Fruit fly (Drosophila melanogaster) whole organism, embryonic: ENCODE measurements around the gene CG12661.

Source experiments
- CG10274 ChIP-seq: fragments of 200-800 bp; sonication (Bioruptor generic); optimal IDR thresholded peaks from 3 replicates; lab custom pipeline; 2017; ENCODE audit warnings: missing biosample characterization, mild to moderate bottlenecking, missing genetic modification characterization
- CG10321 ChIP-seq: fragments of 200-800 bp; sonication (Bioruptor generic); IDR thresholded peaks from 2 replicates; pipeline ENCODE4 v1.3.6; 2022; ENCODE audit warnings: missing biosample characterization, missing genetic modification characterization
- CG11695 ChIP-seq: fragments of 200-800 bp; sonication (Bioruptor generic); IDR thresholded peaks from 3 replicates; pipeline ENCODE4 v1.3.6; 2022; ENCODE audit warnings: missing biosample characterization, missing genetic modification characterization
- CG12071 ChIP-seq: fragments of 200-800 bp; sonication (Bioruptor generic); optimal IDR thresholded peaks from 3 replicates; lab custom pipeline; 2018; ENCODE audit warnings: missing biosample characterization, mild to moderate bottlenecking, missing genetic modification characterization
- CG12104 ChIP-seq: fragments of 200-800 bp; sonication (Bioruptor generic); optimal IDR thresholded peaks from 3 replicates; lab custom pipeline; 2016; ENCODE audit warnings: missing biosample characterization, missing genetic modification characterization
- CG14965 ChIP-seq: fragments of 200-800 bp; sonication (Bioruptor generic); optimal IDR thresholded peaks from 2 replicates; lab custom pipeline; 2016; ENCODE audit warnings: missing biosample characterization, missing genetic modification characterization, borderline replicate concordance
- CG16813 ChIP-seq: fragments of 200-800 bp; sonication (Bioruptor generic); IDR thresholded peaks from 3 replicates; pipeline ENCODE4 v1.3.6; 2022; ENCODE audit warnings: missing biosample characterization, missing genetic modification characterization; ENCODE audit not compliant: partially characterized antibody
- CG17361 ChIP-seq: fragments of 200-800 bp; sonication (Bioruptor generic); IDR thresholded peaks from 3 replicates; pipeline ENCODE4 v1.3.6; 2022; ENCODE audit warnings: missing biosample characterization, missing genetic modification characterization
- CG2202 ChIP-seq: fragments of 200-800 bp; sonication (Bioruptor generic); optimal IDR thresholded peaks from 2 replicates; lab custom pipeline; 2018; ENCODE audit warnings: missing biosample characterization, mild to moderate bottlenecking, missing genetic modification characterization
- CG33213 ChIP-seq: fragments of 200-800 bp; sonication (Bioruptor generic); optimal IDR thresholded peaks from 3 replicates; lab custom pipeline; 2016; ENCODE audit warnings: missing biosample characterization, missing genetic modification characterization
- CG3995 ChIP-seq: fragments of 200-800 bp; sonication (Bioruptor generic); optimal IDR thresholded peaks from 3 replicates; lab custom pipeline; 2016; ENCODE audit warnings: missing biosample characterization, missing genetic modification characterization
- CG6689 ChIP-seq: fragments of 200-800 bp; sonication (Bioruptor generic); IDR thresholded peaks from 2 replicates; pipeline ENCODE4 v1.3.6; 2022; ENCODE audit warnings: missing biosample characterization, missing genetic modification characterization
- CG7745 ChIP-seq: fragments of 200-800 bp; sonication (Bioruptor generic); optimal IDR thresholded peaks from 2 replicates; lab custom pipeline; 2018; ENCODE audit warnings: missing biosample characterization, mild to moderate bottlenecking, missing genetic modification characterization, moderate library complexity
- CG7786 ChIP-seq: fragments of 200-800 bp; sonication (Bioruptor generic); optimal IDR thresholded peaks from 2 replicates; lab custom pipeline; 2016; ENCODE audit warnings: missing biosample characterization, missing genetic modification characterization
- CG7963 ChIP-seq: fragments of 200-800 bp; sonication (Bioruptor generic); IDR thresholded peaks from 3 replicates; pipeline ENCODE4 v1.3.6; 2022; ENCODE audit warnings: missing biosample characterization, missing genetic modification characterization; ENCODE audit not compliant: partially characterized antibody
- CG9727 ChIP-seq: fragments of 200-800 bp; sonication (Bioruptor generic); optimal IDR thresholded peaks from 3 replicates; lab custom pipeline; 2017; ENCODE audit warnings: missing biosample characterization, mild to moderate bottlenecking, missing genetic modification characterization
- CHES-1-like ChIP-seq: fragments of 200-800 bp; sonication (Bioruptor generic); optimal IDR thresholded peaks from 2 replicates; lab custom pipeline; 2016; ENCODE audit warnings: missing biosample characterization, missing genetic modification characterization
- CkIIα-i1 ChIP-seq: fragments of 200-800 bp; sonication (Bioruptor generic); IDR thresholded peaks from 2 replicates; pipeline ENCODE4 v1.3.6; 2022; ENCODE audit warnings: missing biosample characterization, missing genetic modification characterization
- CoRest ChIP-seq: fragments of 200-800 bp; sonication (Bioruptor generic); optimal IDR thresholded peaks from 3 replicates; lab custom pipeline; 2018; ENCODE audit warnings: missing biosample characterization, mild to moderate bottlenecking, missing genetic modification characterization, moderate library complexity
- D ChIP-seq, 2 experiments: fragments of 200-800 bp in 1 of 2; fragments of >200 bp in 1 of 2; sonication (Bioruptor generic) in 1 of 2; optimal IDR thresholded peaks; 2 replicates in 1 of 2; 3 replicates in 1 of 2; lab custom pipeline; 2017; ENCODE audit warnings: mild to moderate bottlenecking in 1 of 2, missing biosample characterization in 1 of 2, missing genetic modification characterization in 1 of 2, missing genetic modification reagents in 1 of 2
- Dll ChIP-seq: fragments of 200-800 bp; sonication (Bioruptor generic); IDR thresholded peaks from 4 replicates; pipeline ENCODE4 v1.3.6; 2022; ENCODE audit warnings: missing biosample characterization, missing genetic modification characterization; ENCODE audit not compliant: partially characterized antibody
- Elba2 ChIP-seq: fragments of 200-800 bp; sonication (Bioruptor generic); optimal IDR thresholded peaks from 3 replicates; lab custom pipeline; 2016; ENCODE audit warnings: missing biosample characterization, missing genetic modification characterization
- Fer2 ChIP-seq: fragments of 200-800 bp; sonication (Bioruptor generic); optimal IDR thresholded peaks from 2 replicates; lab custom pipeline; 2018; ENCODE audit warnings: missing biosample characterization, mild to moderate bottlenecking, missing genetic modification characterization, moderate library complexity
- HHEX ChIP-seq: fragments of 200-800 bp; sonication (Bioruptor generic); optimal IDR thresholded peaks from 3 replicates; lab custom pipeline; 2017; ENCODE audit warnings: missing biosample characterization, mild to moderate bottlenecking, missing genetic modification characterization, missing genetic modification reagents
- Hr39 ChIP-seq: fragments of >200 bp; optimal IDR thresholded peaks from 2 replicates; lab custom pipeline; 2017
- Kr ChIP-seq: fragments of 200-800 bp; sonication (Bioruptor generic); optimal IDR thresholded peaks from 2 replicates; lab custom pipeline; 2017; ENCODE audit warnings: missing biosample characterization, mild to moderate bottlenecking, missing genetic modification characterization
- Med ChIP-seq: fragments of 200-800 bp; sonication (Bioruptor generic); peaks from one replicate; lab custom pipeline; 2016; ENCODE audit warnings: missing biosample characterization, missing genetic modification characterization, mild to moderate bottlenecking, inconsistent platforms, moderate library complexity
- Myb ChIP-seq: fragments of 200-800 bp; sonication (Bioruptor generic); optimal IDR thresholded peaks from 2 replicates; lab custom pipeline; 2016; ENCODE audit warnings: missing biosample characterization, missing genetic modification characterization
- Poxn ChIP-seq: fragments of 200-800 bp; sonication (Bioruptor generic); IDR thresholded peaks from 2 replicates; pipeline ENCODE4 v1.3.6; 2022; ENCODE audit warnings: missing biosample characterization, missing genetic modification characterization
- Ravus ChIP-seq: fragments of 200-800 bp; sonication (Bioruptor generic); IDR thresholded peaks from 2 replicates; pipeline ENCODE4 v1.3.6; 2022; ENCODE audit warnings: missing biosample characterization, missing genetic modification characterization
- Scr ChIP-seq: fragments of 200-800 bp; sonication (Bioruptor generic); IDR thresholded peaks from 2 replicates; pipeline ENCODE4 v1.3.6; 2022; ENCODE audit warnings: missing biosample characterization, missing genetic modification characterization; ENCODE audit not compliant: partially characterized antibody
- Spps ChIP-seq: fragments of 200-800 bp; sonication (Bioruptor generic); optimal IDR thresholded peaks from 2 replicates; lab custom pipeline; 2018; ENCODE audit warnings: missing biosample characterization, mild to moderate bottlenecking, missing genetic modification characterization
- Usf ChIP-seq: fragments of 200-800 bp; sonication (Bioruptor generic); optimal IDR thresholded peaks from 2 replicates; lab custom pipeline; 2017; ENCODE audit warnings: missing genotype, missing biosample characterization, missing genetic modification characterization
- bowl ChIP-seq: fragments of 200-800 bp; sonication (Bioruptor generic); IDR thresholded peaks from 2 replicates; pipeline ENCODE4 v1.3.6; 2022; ENCODE audit warnings: missing biosample characterization, missing genetic modification characterization
- br ChIP-seq: fragments of >200 bp; optimal IDR thresholded peaks from 2 replicates; lab custom pipeline; 2017
- corto ChIP-seq: fragments of 200-800 bp; sonication (Bioruptor generic); optimal IDR thresholded peaks from 2 replicates; lab custom pipeline; 2016; ENCODE audit warnings: missing biosample characterization, mild to moderate bottlenecking, missing genetic modification characterization, moderate library complexity
- jumu ChIP-seq: fragments of 200-800 bp; sonication (Bioruptor generic); optimal IDR thresholded peaks from 3 replicates; lab custom pipeline; 2016; ENCODE audit warnings: missing biosample characterization, missing genetic modification characterization
- kah ChIP-seq: fragments of 200-800 bp; sonication (Bioruptor generic); optimal IDR thresholded peaks from 2 replicates; lab custom pipeline; 2018; ENCODE audit warnings: missing biosample characterization, mild to moderate bottlenecking, missing genetic modification characterization
- knrl ChIP-seq: fragments of 200-800 bp; sonication (Bioruptor generic); IDR thresholded peaks from 3 replicates; pipeline ENCODE4 v1.3.6; 2022; ENCODE audit warnings: missing biosample characterization, missing genetic modification characterization; ENCODE audit not compliant: partially characterized antibody
- nmo ChIP-seq: fragments of 200-800 bp; sonication (Bioruptor generic); optimal IDR thresholded peaks from 2 replicates; lab custom pipeline; 2018; ENCODE audit warnings: missing biosample characterization, mild to moderate bottlenecking, missing genetic modification characterization, moderate library complexity
- oc ChIP-seq: fragments of 200-800 bp; sonication (Bioruptor generic); optimal IDR thresholded peaks from 2 replicates; lab custom pipeline; 2018; ENCODE audit warnings: missing biosample characterization, mild to moderate bottlenecking, missing genetic modification characterization, moderate library complexity
- org-1 ChIP-seq: fragments of 200-800 bp; sonication (Bioruptor generic); optimal IDR thresholded peaks from 2 replicates; lab custom pipeline; 2017; ENCODE audit warnings: missing biosample characterization, missing genetic modification characterization
- pan ChIP-seq, 4 experiments: fragments of >200 bp in 3 of 4; fragments of 200-800 bp in 1 of 4; sonication (Bioruptor generic) in 1 of 4; optimal IDR thresholded peaks in 3 of 4; IDR thresholded peaks in 1 of 4; 2 replicates each; pipeline versions ENCODE4 v1.3.6 to Lab custom; 2017 to 2022; ENCODE audit warnings: missing biosample characterization in 2 of 4, missing genetic modification characterization in 2 of 4, mixed read lengths in 1 of 4
- sc ChIP-seq, 3 experiments: fragments of >200 bp in 2 of 3; fragments of 200-800 bp in 1 of 3; sonication (Bioruptor generic) in 1 of 3; optimal IDR thresholded peaks; 2 replicates in 2 of 3; 3 replicates in 1 of 3; lab custom pipeline; 2017; ENCODE audit warnings: mild to moderate bottlenecking in 1 of 3, missing biosample characterization in 1 of 3, missing genetic modification characterization in 1 of 3, missing genetic modification reagents in 1 of 3
- sens-2 ChIP-seq: fragments of 200-800 bp; sonication (Bioruptor generic); IDR thresholded peaks from 2 replicates; pipeline ENCODE4 v1.3.6; 2022; ENCODE audit warnings: missing biosample characterization, missing genetic modification characterization
- ttk ChIP-seq: fragments of 200-800 bp; sonication (Bioruptor generic); IDR thresholded peaks from 2 replicates; pipeline ENCODE4 v2.1.2; 2022; ENCODE audit warnings: missing biosample characterization, missing genetic modification characterization
- vfl ChIP-seq: fragments of 200-800 bp; sonication (Bioruptor generic); optimal IDR thresholded peaks from 2 replicates; lab custom pipeline; 2016; ENCODE audit warnings: missing biosample characterization, missing genetic modification characterization
- zen ChIP-seq: fragments of 200-800 bp; sonication (Bioruptor generic); optimal IDR thresholded peaks from 3 replicates; lab custom pipeline; 2018; ENCODE audit warnings: missing biosample characterization, mild to moderate bottlenecking, missing genetic modification characterization, moderate library complexity

Gene CG12661

dm6 chrX:8894315-8895017 lies 29.0 kb downstream of the CG12661 start (continued):
- TF ChIP-seq CG10321 (GFP tag; lab: Robert Waterston, UW) (0 out of 2 replicates have a peak, but pooled peaks have one; percentile 15), Med (GFP tag; lab: Kevin White, UChicago) (peak; percentile 93), CG3995 (GFP tag; lab: Kevin White, UChicago) (peak; percentile 28), knrl (GFP tag; lab: Robert Waterston, UW) (no peak), CG2202 (tag; lab: Kevin White, UChicago) (peak; percentile 68), Usf (GFP tag; lab: Kevin White, UChicago) (peak; percentile 40), Dll (GFP tag; lab: Robert Waterston, UW) (no peak), nmo (GFP tag; lab: Kevin White, UChicago) (peak; percentile 84), CG7745 (tag; lab: Kevin White, UChicago) (no peak), Poxn (GFP tag; lab: Robert Waterston, UW) (no peak), Fer2 (tag; lab: Kevin White, UChicago) (no peak), CG17361 (GFP tag; lab: Robert Waterston, UW) (peak; percentile 72), Elba2 (GFP tag; lab: Kevin White, UChicago) (no peak), CG6689 (GFP tag; lab: Robert Waterston, UW) (peak; percentile 78), sc (optimal IDR thresholded peaks at IDR 0.05; lab: Kevin White, UChicago) (no peak), sc (GFP tag; optimal IDR thresholded peaks at IDR 0.05; lab: Kevin White, UChicago) (peak; percentile 66), CG11695 (peak; percentile 53; the same call in 1 of the 3 replicates), CG14965 (no peak), jumu (GFP tag; lab: Kevin White, UChicago) (no peak), CkIIα-i1 (GFP tag; lab: Robert Waterston, UW) (no peak), Scr (GFP tag; lab: Robert Waterston, UW) (no peak), CHES-1-like (no peak), CG7963 (no peak), CG7786 (GFP tag; lab: Kevin White, UChicago) (peak; percentile 55), CG9727 (GFP tag; lab: Kevin White, UChicago) (peak; percentile 75), pan (optimal IDR thresholded peaks at IDR 0.05; lab: Kevin White, UChicago) (no peak), pan (GFP tag; optimal IDR thresholded peaks at IDR 0.05 in 1 of 2, IDR thresholded peaks at IDR 0.05 in 1 of 2) (peak in 1 of 2 experiments; percentile 82), corto (GFP tag; lab: Kevin White, UChicago) (peak; percentile 16), oc (tag; lab: Kevin White, UChicago) (peak; percentile 90), CoRest (tag; lab: Kevin White, UChicago) (peak; percentile 81), kah (GFP tag; lab: Kevin White, UChicago) (peak; percentile 78), org-1 (GFP tag; lab: Kevin White, UChicago) (peak; percentile 49), vfl (GFP tag; lab: Kevin White, UChicago) (no peak), CG12071 (GFP tag; lab: Kevin White, UChicago) (peak; percentile 74), CG12104 (GFP tag; lab: Kevin White, UChicago) (no peak), CG16813 (GFP tag; lab: Robert Waterston, UW) (no peak), zen (peak; percentile 63), CG10274 (GFP tag; lab: Kevin White, UChicago) (peak; percentile 8), D (optimal IDR thresholded peaks at IDR 0.05; lab: Kevin White, UChicago) (no peak), D (GFP tag; optimal IDR thresholded peaks at IDR 0.05; lab: Kevin White, UChicago) (peak; percentile 81), br (lab: Kevin White, UChicago) (no peak), Ravus (GFP tag; lab: Robert Waterston, UW) (peak; percentile 25), Myb (GFP tag; lab: Kevin White, UChicago) (peak; percentile 20), ttk (GFP tag; lab: Robert Waterston, UW) (peak; percentile 81), sens-2 (GFP tag; lab: Robert Waterston, UW) (peak; percentile 86), Hr39 (lab: Kevin White, UChicago) (no peak), Kr (GFP tag; lab: Kevin White, UChicago) (peak; percentile 95), CG33213 (peak; percentile 27), bowl (GFP tag; lab: Robert Waterston, UW) (0 out of 2 replicates have a peak, but pooled peaks have one; percentile 26), HHEX (peak; percentile 76), Spps (tag; lab: Kevin White, UChicago) (peak; percentile 49)
